Worm (Caenorhabditis elegans) whole organism, late embryonic: ENCODE results near the gene txt-9.

Source experiments
- ceh-18 ChIP-seq: sonication (generic microtip); optimal IDR thresholded peaks from 2 replicates; lab custom pipeline; 2016; ENCODE audit warnings: missing genetic modification characterization, missing compliant biosample characterization
- gmeb-2 ChIP-seq: sonication (generic microtip); optimal IDR thresholded peaks from 2 replicates; lab custom pipeline; 2016; ENCODE audit warnings: missing genetic modification characterization, inconsistent platforms, missing compliant biosample characterization

ce11 chrII:5086143-5086542 is 558 bp downstream of the txt-9 start:
- no peak for TF ChIP-seq ceh-18 (tag; lab: Kevin White, UChicago)
- TF ChIP-seq gmeb-2 (tag; lab: Kevin White, UChicago), result no peak
